Fruit fly (Drosophila melanogaster) whole organism, embryonic: Measurements from ENCODE around the gene Ank.

Source experiments
- ATbp ChIP-seq: fragments of 200-800 bp; sonication (Bioruptor generic); optimal IDR thresholded peaks from 2 replicates; lab custom pipeline; 2017; ENCODE audit warnings: missing biosample characterization, mild to moderate bottlenecking, missing genetic modification characterization, missing genetic modification reagents
- Atf3 ChIP-seq: fragments of 200-800 bp; sonication (Bioruptor generic); optimal IDR thresholded peaks from 3 replicates; lab custom pipeline; 2016; ENCODE audit warnings: missing biosample characterization, missing genetic modification characterization
- C15 ChIP-seq: fragments of 200-800 bp; sonication (Bioruptor generic); IDR thresholded peaks from 3 replicates; pipeline ENCODE4 v1.3.6; 2022; ENCODE audit warnings: missing biosample characterization, missing genetic modification characterization
- CG10431 ChIP-seq: fragments of 200-800 bp; sonication (Bioruptor generic); optimal IDR thresholded peaks from 3 replicates; lab custom pipeline; 2018; ENCODE audit warnings: missing biosample characterization, mild to moderate bottlenecking, missing genetic modification characterization
- CG11398 ChIP-seq: fragments of 200-800 bp; sonication (Bioruptor generic); optimal IDR thresholded peaks from 2 replicates; lab custom pipeline; 2016; ENCODE audit warnings: missing biosample characterization, missing genetic modification characterization
- CG11504 ChIP-seq: fragments of 200-800 bp; sonication (Bioruptor generic); optimal IDR thresholded peaks from 3 replicates; lab custom pipeline; 2019; ENCODE audit warnings: missing biosample characterization, mild to moderate bottlenecking, missing genetic modification characterization, moderate library complexity
- CG12744 ChIP-seq: fragments of 200-800 bp; sonication (Bioruptor generic); optimal IDR thresholded peaks from 2 replicates; lab custom pipeline; 2016; ENCODE audit warnings: missing biosample characterization, missing genetic modification characterization
- CG13123 ChIP-seq: fragments of 200-800 bp; sonication (Bioruptor generic); optimal IDR thresholded peaks from 2 replicates; lab custom pipeline; 2016; ENCODE audit warnings: missing biosample characterization, missing genetic modification characterization
- CG13287 ChIP-seq: fragments of 200-800 bp; sonication (Bioruptor generic); IDR thresholded peaks from 2 replicates; pipeline ENCODE4 v1.3.6; 2022; ENCODE audit warnings: missing biosample characterization, missing genetic modification characterization; ENCODE audit not compliant: partially characterized antibody
- CG13424 ChIP-seq: fragments of 200-800 bp; sonication (Bioruptor generic); optimal IDR thresholded peaks from 2 replicates; lab custom pipeline; 2019; ENCODE audit warnings: missing biosample characterization, mild to moderate bottlenecking, missing genetic modification characterization, moderate library complexity
- CG15073 ChIP-seq: fragments of 200-800 bp; sonication (Bioruptor generic); optimal IDR thresholded peaks from 2 replicates; lab custom pipeline; 2016; ENCODE audit warnings: missing biosample characterization, missing genetic modification characterization
- CG1602 ChIP-seq: fragments of 200-800 bp; sonication (Bioruptor generic); optimal IDR thresholded peaks from 3 replicates; lab custom pipeline; 2016; ENCODE audit warnings: missing biosample characterization, missing genetic modification characterization
- CG16863 ChIP-seq: fragments of 200-800 bp; sonication (Bioruptor generic); optimal IDR thresholded peaks from 3 replicates; lab custom pipeline; 2016; ENCODE audit warnings: missing biosample characterization, missing genetic modification characterization
- CG17328 ChIP-seq: fragments of 200-800 bp; sonication (Bioruptor generic); IDR thresholded peaks from 2 replicates; pipeline ENCODE4 v1.3.6; 2022; ENCODE audit warnings: missing biosample characterization, missing genetic modification characterization
- CG17359 ChIP-seq: fragments of 200-800 bp; sonication (Bioruptor generic); optimal IDR thresholded peaks from 3 replicates; lab custom pipeline; 2018; ENCODE audit warnings: missing biosample characterization, mild to moderate bottlenecking, missing genetic modification characterization, moderate library complexity
- CG18476 ChIP-seq: fragments of 200-800 bp; sonication (Bioruptor generic); optimal IDR thresholded peaks from 2 replicates; lab custom pipeline; 2016; ENCODE audit warnings: missing biosample characterization, mild to moderate bottlenecking, missing genetic modification characterization
- CG18619 ChIP-seq: fragments of 200-800 bp; sonication (Bioruptor generic); optimal IDR thresholded peaks from 3 replicates; lab custom pipeline; 2017; ENCODE audit warnings: missing biosample characterization, mild to moderate bottlenecking, missing genetic modification characterization
- CG18764 ChIP-seq: fragments of 200-800 bp; sonication (Bioruptor generic); optimal IDR thresholded peaks from 3 replicates; lab custom pipeline; 2016; ENCODE audit warnings: missing biosample characterization, missing genetic modification characterization
- CG2678 ChIP-seq: fragments of 200-800 bp; sonication (Bioruptor generic); optimal IDR thresholded peaks from 3 replicates; lab custom pipeline; 2019; ENCODE audit warnings: missing biosample characterization, mild to moderate bottlenecking, missing genetic modification characterization, moderate library complexity
- CG31224 ChIP-seq: fragments of 200-800 bp; sonication (Bioruptor generic); IDR thresholded peaks from 2 replicates; pipeline ENCODE4 v1.3.6; 2022; ENCODE audit warnings: missing biosample characterization, missing genetic modification characterization
- CG31365 ChIP-seq: fragments of 200-800 bp; sonication (Bioruptor generic); optimal IDR thresholded peaks from 2 replicates; lab custom pipeline; 2018; ENCODE audit warnings: missing biosample characterization, mild to moderate bottlenecking, missing genetic modification characterization
- CG3726 ChIP-seq: fragments of 200-800 bp; sonication (Bioruptor generic); IDR thresholded peaks from 3 replicates; pipeline ENCODE4, ENCODE4 v1.3.6; 2022; ENCODE audit warnings: missing biosample characterization, missing genetic modification characterization
- CG4282 ChIP-seq: fragments of 200-800 bp; sonication (Bioruptor generic); optimal IDR thresholded peaks from 2 replicates; lab custom pipeline; 2016; ENCODE audit warnings: missing biosample characterization, missing genetic modification characterization
- CG5180 ChIP-seq: fragments of 200-800 bp; sonication (Bioruptor generic); optimal IDR thresholded peaks from 3 replicates; lab custom pipeline; 2017; ENCODE audit warnings: missing biosample characterization, missing genetic modification characterization, mild to moderate bottlenecking, moderate library complexity, missing genetic modification reagents
- CG6254 ChIP-seq: fragments of 200-800 bp; sonication (Bioruptor generic); optimal IDR thresholded peaks from 3 replicates; lab custom pipeline; 2017; ENCODE audit warnings: mild to moderate bottlenecking, missing biosample characterization, missing genetic modification reagents, missing genetic modification characterization
- CG6683 ChIP-seq: fragments of 200-800 bp; sonication (Bioruptor generic); optimal IDR thresholded peaks from 2 replicates; lab custom pipeline; 2017; ENCODE audit warnings: missing biosample characterization, mild to moderate bottlenecking, missing genetic modification characterization, missing genetic modification reagents
- CG6813 ChIP-seq: fragments of 200-800 bp; sonication (Bioruptor generic); optimal IDR thresholded peaks from 2 replicates; lab custom pipeline; 2017; ENCODE audit warnings: missing biosample characterization, missing genetic modification characterization, mild to moderate bottlenecking, moderate library complexity, missing genetic modification reagents
- CG6854 ChIP-seq: fragments of 200-800 bp; sonication (Bioruptor generic); optimal IDR thresholded peaks from 3 replicates; lab custom pipeline; 2017; ENCODE audit warnings: missing biosample characterization, mild to moderate bottlenecking, missing genetic modification characterization
- CG9797 ChIP-seq: fragments of 200-800 bp; sonication (Bioruptor generic); optimal IDR thresholded peaks from 3 replicates; lab custom pipeline; 2018; ENCODE audit warnings: missing biosample characterization, mild to moderate bottlenecking, missing genetic modification characterization
- Dbx ChIP-seq: fragments of 200-800 bp; sonication (Bioruptor generic); IDR thresholded peaks from 3 replicates; pipeline ENCODE4 v1.3.6; 2022; ENCODE audit warnings: missing biosample characterization, missing genetic modification characterization
- E2f1 ChIP-seq: fragments of 200-800 bp; sonication (Bioruptor generic); IDR thresholded peaks from 2 replicates; pipeline ENCODE4 v1.3.6; 2022; ENCODE audit warnings: missing biosample characterization, missing genetic modification characterization
- HLH3B ChIP-seq: fragments of 200-800 bp; sonication (Bioruptor generic); IDR thresholded peaks from 2 replicates; pipeline ENCODE4 v1.3.6; 2022; ENCODE audit warnings: missing biosample characterization, missing genetic modification characterization
- MBD-R2 ChIP-seq: fragments of 200-800 bp; sonication (Bioruptor generic); IDR thresholded peaks from 2 replicates; pipeline ENCODE4 v1.3.6; 2022; ENCODE audit warnings: missing biosample characterization, missing genetic modification characterization
- NfI ChIP-seq: fragments of 200-800 bp; sonication (Bioruptor generic); optimal IDR thresholded peaks from 3 replicates; lab custom pipeline; 2018; ENCODE audit warnings: missing biosample characterization, mild to moderate bottlenecking, missing genetic modification characterization, moderate library complexity
- Trl ChIP-seq, 3 experiments: fragments of >200 bp in 2 of 3; fragments of 200-800 bp in 1 of 3; sonication (Bioruptor generic) in 1 of 3; optimal IDR thresholded peaks; 2 replicates in 1 of 3; 3 replicates in 2 of 3; lab custom pipeline; 2016 to 2017; ENCODE audit warnings: missing biosample characterization in 1 of 3, missing genetic modification characterization in 1 of 3
- ase ChIP-seq: fragments of 200-800 bp; sonication (Bioruptor generic); IDR thresholded peaks from 3 replicates; pipeline ENCODE4 v1.3.6; 2022; ENCODE audit warnings: missing biosample characterization, missing genetic modification characterization
- btn ChIP-seq: fragments of 200-800 bp; sonication (Bioruptor generic); optimal IDR thresholded peaks from 2 replicates; lab custom pipeline; 2016; ENCODE audit warnings: missing biosample characterization, missing genetic modification characterization
- fd96Cb ChIP-seq: fragments of 200-800 bp; sonication (Bioruptor generic); optimal IDR thresholded peaks from 2 replicates; lab custom pipeline; 2018; ENCODE audit warnings: missing biosample characterization, mild to moderate bottlenecking, missing genetic modification characterization, moderate library complexity
- gsb-n ChIP-seq: fragments of 200-800 bp; sonication (Bioruptor generic); optimal IDR thresholded peaks from 3 replicates; lab custom pipeline; 2018; ENCODE audit warnings: missing biosample characterization, mild to moderate bottlenecking, missing genetic modification characterization
- hth ChIP-seq: fragments of >200 bp; optimal IDR thresholded peaks from 2 replicates; lab custom pipeline; 2017; ENCODE audit warnings: inconsistent platforms
- lilli ChIP-seq: fragments of 200-800 bp; sonication (Bioruptor generic); optimal IDR thresholded peaks from 3 replicates; lab custom pipeline; 2016; ENCODE audit warnings: missing biosample characterization, missing genetic modification characterization
- nerfin-1 ChIP-seq: fragments of 200-800 bp; sonication (Bioruptor generic); optimal IDR thresholded peaks from 3 replicates; lab custom pipeline; 2019; ENCODE audit warnings: missing biosample characterization, mild to moderate bottlenecking, missing genetic modification characterization, moderate library complexity
- phol ChIP-seq: fragments of 200-800 bp; sonication (Bioruptor generic); optimal IDR thresholded peaks from 3 replicates; lab custom pipeline; 2018; ENCODE audit warnings: missing biosample characterization, mild to moderate bottlenecking, missing genetic modification characterization, moderate library complexity
- pnt ChIP-seq: fragments of 200-800 bp; sonication (Bioruptor generic); optimal IDR thresholded peaks from 3 replicates; lab custom pipeline; 2016; ENCODE audit warnings: missing biosample characterization, missing genetic modification characterization
- sens ChIP-seq: fragments of 200-800 bp; sonication (Bioruptor generic); peaks from one replicate; lab custom pipeline; 2016; ENCODE audit warnings: missing biosample characterization, missing genetic modification characterization
- sim ChIP-seq: fragments of 200-800 bp; sonication (Bioruptor generic); IDR thresholded peaks from 2 replicates; pipeline ENCODE4 v1.3.6; 2022; ENCODE audit warnings: missing biosample characterization, missing genetic modification characterization
- sima ChIP-seq: fragments of 200-800 bp; sonication (Bioruptor generic); optimal IDR thresholded peaks from 2 replicates; lab custom pipeline; 2016; ENCODE audit warnings: missing biosample characterization, missing genetic modification characterization
- stc ChIP-seq: fragments of 200-800 bp; sonication (Bioruptor generic); IDR thresholded peaks from 2 replicates; pipeline ENCODE4 v1.3.6; 2022; ENCODE audit warnings: missing biosample characterization, missing genetic modification characterization
- stwl ChIP-seq: fragments of 200-800 bp; sonication (Bioruptor generic); optimal IDR thresholded peaks from 3 replicates; lab custom pipeline; 2018; ENCODE audit warnings: missing biosample characterization, mild to moderate bottlenecking, missing genetic modification characterization, moderate library complexity

The Ank gene

dm6 chr4:67063-67684 lies 62.5 kb downstream of the Ank start, which contains the start of gene RpS3A (continued):
- no peak for TF ChIP-seq CG9797
- TF ChIP-seq Trl (optimal IDR thresholded peaks at IDR 0.05; lab: Kevin White, UChicago), result no peak
- TF ChIP-seq Trl (GFP tag; optimal IDR thresholded peaks at IDR 0.05; lab: Kevin White, UChicago), result peak; percentile 84
- TF ChIP-seq ATbp (GFP tag; lab: Kevin White, UChicago), result peak; percentile 71
- no peak for TF ChIP-seq ase (GFP tag; lab: Robert Waterston, UW)
- TF ChIP-seq CG15073 (GFP tag; lab: Kevin White, UChicago), result no peak
- peak; percentile 73; the same call in 1 of the 2 replicates for TF ChIP-seq HLH3B (GFP tag; lab: Robert Waterston, UW)
- peak; percentile 60 for TF ChIP-seq CG1602 (GFP tag; lab: Kevin White, UChicago)
- peak; percentile 65 for TF ChIP-seq stwl
- no peak for TF ChIP-seq hth
- TF ChIP-seq CG13287 (GFP tag; lab: Robert Waterston, UW), result peak; percentile 30; the same call in 1 of the 2 replicates
- TF ChIP-seq CG5180 (GFP tag; lab: Kevin White, UChicago), result peak; percentile 58
- TF ChIP-seq CG18764, result peak; percentile 81
- TF ChIP-seq Atf3 (GFP tag; lab: Kevin White, UChicago), result peak; percentile 75
- peak; percentile 81 for TF ChIP-seq CG10431 (GFP tag; lab: Kevin White, UChicago)
- TF ChIP-seq E2f1 (GFP tag; lab: Robert Waterston, UW), result no peak
- TF ChIP-seq fd96Cb (tag; lab: Kevin White, UChicago), result peak; percentile 61
- peak; percentile 72 for TF ChIP-seq CG17359 (tag; lab: Kevin White, UChicago)
- peak; percentile 52; the same call in 1 of the 2 replicates for TF ChIP-seq MBD-R2 (GFP tag; lab: Robert Waterston, UW)
- TF ChIP-seq CG18619, result peak; percentile 80
- TF ChIP-seq CG13424, result peak; percentile 51
- TF ChIP-seq stc (GFP tag; lab: Robert Waterston, UW), result peak; percentile 43; the same call in 1 of the 2 replicates
- TF ChIP-seq sim (GFP tag; lab: Robert Waterston, UW), result 0 out of 2 replicates have a peak, but pooled peaks have one; percentile 65
- 0 out of 3 replicates have a peak, but pooled peaks have one; percentile 68 for TF ChIP-seq C15 (GFP tag; lab: Robert Waterston, UW)
- peak; percentile 63 for TF ChIP-seq CG16863
- peak; percentile 84 for TF ChIP-seq CG6854 (GFP tag; lab: Kevin White, UChicago)
- TF ChIP-seq CG11504, result peak; percentile 67
- peak; percentile 37 for TF ChIP-seq CG6254 (GFP tag; lab: Kevin White, UChicago)
- TF ChIP-seq gsb-n, result peak; percentile 37
- peak; percentile 91 for TF ChIP-seq phol (tag; lab: Kevin White, UChicago)
- TF ChIP-seq CG31365, result peak; percentile 74
- peak; percentile 90 for TF ChIP-seq sens (GFP tag; lab: Kevin White, UChicago)
- peak; percentile 72 for TF ChIP-seq CG2678 (tag; lab: Kevin White, UChicago)
- TF ChIP-seq CG12744 (GFP tag; lab: Kevin White, UChicago), result no peak
- peak; percentile 87 for TF ChIP-seq CG17328 (GFP tag; lab: Robert Waterston, UW)
- TF ChIP-seq nerfin-1 (tag; lab: Kevin White, UChicago), result peak; percentile 62
- peak; percentile 49 for TF ChIP-seq pnt
- peak; percentile 61 for TF ChIP-seq CG4282 (GFP tag; lab: Kevin White, UChicago)
- TF ChIP-seq CG11398 (GFP tag; lab: Kevin White, UChicago), result peak; percentile 73
- peak; percentile 90 for TF ChIP-seq CG6813 (GFP tag; lab: Kevin White, UChicago)
- peak; percentile 88 for TF ChIP-seq NfI (GFP tag; lab: Kevin White, UChicago)
- TF ChIP-seq CG13123, result peak; percentile 18
- TF ChIP-seq sima (GFP tag; lab: Kevin White, UChicago), result no peak
- no peak for TF ChIP-seq CG18476 (GFP tag; lab: Kevin White, UChicago)
- TF ChIP-seq lilli, result peak; percentile 54
- TF ChIP-seq CG3726 (GFP tag; lab: Robert Waterston, UW), result no peak
- TF ChIP-seq CG6683 (GFP tag; lab: Kevin White, UChicago), result peak; percentile 39
- TF ChIP-seq btn (GFP tag; lab: Kevin White, UChicago), result peak; percentile 74
- no peak for TF ChIP-seq CG31224 (GFP tag; lab: Robert Waterston, UW)
- TF ChIP-seq Dbx (GFP tag; lab: Robert Waterston, UW), result no peak; the same call in 2 of the 3 replicates
